Worm (Caenorhabditis elegans) whole organism, late embryonic: Measurements from ENCODE around the gene ZC302.3.

Source experiments
- C08G9.2 ChIP-seq: sonication (generic microtip); optimal IDR thresholded peaks from 2 replicates; lab custom pipeline; 2016; ENCODE audit warnings: mild to moderate bottlenecking, missing genetic modification characterization, moderate library complexity, missing compliant biosample characterization
- C38D4.7 ChIP-seq: fragments of 200-800 bp; sonication (Bioruptor generic); optimal IDR thresholded peaks from 2 replicates; lab custom pipeline; 2018; ENCODE audit warnings: mild to moderate bottlenecking, missing genetic modification characterization, moderate library complexity, missing compliant biosample characterization
- T23F11.4 ChIP-seq: fragments of 200-800 bp; sonication (Bioruptor generic); optimal IDR thresholded peaks from 2 replicates; lab custom pipeline; 2018; ENCODE audit warnings: mild to moderate bottlenecking, missing genetic modification characterization, missing compliant biosample characterization
- ahr-1 ChIP-seq: sonication (generic microtip); optimal IDR thresholded peaks from 2 replicates; lab custom pipeline; 2016; ENCODE audit warnings: missing genetic modification characterization, missing compliant biosample characterization
- ama-1 ChIP-seq: fragments of 150-350 bp; optimal IDR thresholded peaks from 2 replicates; lab custom pipeline; 2014
- ceh-19 ChIP-seq: fragments of 200-800 bp; sonication (Bioruptor generic); optimal IDR thresholded peaks from 2 replicates; lab custom pipeline; 2018; ENCODE audit warnings: mild to moderate bottlenecking, missing genetic modification characterization, missing compliant biosample characterization
- ceh-2 ChIP-seq: sonication (generic microtip); optimal IDR thresholded peaks from 2 replicates; lab custom pipeline; 2016; ENCODE audit warnings: missing genotype, missing genetic modification characterization, missing compliant biosample characterization
- ceh-22 ChIP-seq: sonication (generic microtip); optimal IDR thresholded peaks from 2 replicates; lab custom pipeline; 2017; ENCODE audit warnings: missing biosample characterization, missing genetic modification characterization
- ceh-24 ChIP-seq: sonication (generic microtip); optimal IDR thresholded peaks from 2 replicates; lab custom pipeline; 2016; ENCODE audit warnings: mild to moderate bottlenecking, missing genetic modification characterization, missing compliant biosample characterization
- ceh-30 ChIP-seq: fragments of 150-350 bp; optimal IDR thresholded peaks from 2 replicates; lab custom pipeline; 2014; ENCODE audit warnings: missing biosample characterization, missing genetic modification characterization
- ceh-34 ChIP-seq: sonication (generic microtip); optimal IDR thresholded peaks from 2 replicates; lab custom pipeline; 2016; ENCODE audit warnings: mild to moderate bottlenecking, missing genetic modification characterization, missing compliant biosample characterization
- ceh-48 ChIP-seq: sonication (generic microtip); optimal IDR thresholded peaks from 2 replicates; lab custom pipeline; 2016; ENCODE audit warnings: missing genetic modification characterization, inconsistent platforms, missing compliant biosample characterization
- ceh-9 ChIP-seq: sonication (generic microtip); optimal IDR thresholded peaks from 2 replicates; lab custom pipeline; 2016; ENCODE audit warnings: mild to moderate bottlenecking, missing genetic modification characterization, inconsistent platforms, missing compliant biosample characterization
- dmd-4 ChIP-seq: sonication (generic microtip); optimal IDR thresholded peaks from 2 replicates; lab custom pipeline; 2016; ENCODE audit warnings: borderline replicate concordance, missing genetic modification characterization, missing compliant biosample characterization
- dve-1 ChIP-seq: sonication (generic microtip); optimal IDR thresholded peaks from 2 replicates; lab custom pipeline; 2017; ENCODE audit warnings: antibody characterized with exemption, mild to moderate bottlenecking, missing genetic modification characterization, missing compliant biosample characterization
- elt-2 ChIP-seq: sonication (generic microtip); optimal IDR thresholded peaks from 2 replicates; lab custom pipeline; 2016; ENCODE audit warnings: missing genetic modification reagents, missing genetic modification characterization, missing compliant biosample characterization
- elt-4 ChIP-seq: sonication (generic microtip); optimal IDR thresholded peaks from 2 replicates; lab custom pipeline; 2016; ENCODE audit warnings: missing genetic modification characterization, missing compliant biosample characterization
- eyg-1 ChIP-seq: sonication (generic microtip); optimal IDR thresholded peaks from 2 replicates; lab custom pipeline; 2016; ENCODE audit warnings: missing genotype, missing genetic modification characterization, missing compliant biosample characterization
- fkh-10 ChIP-seq: fragments of 150-350 bp; optimal IDR thresholded peaks from 2 replicates; lab custom pipeline; 2014; ENCODE audit warnings: missing biosample characterization, missing genetic modification reagents, missing genetic modification characterization
- gmeb-2 ChIP-seq: sonication (generic microtip); optimal IDR thresholded peaks from 2 replicates; lab custom pipeline; 2016; ENCODE audit warnings: missing genetic modification characterization, inconsistent platforms, missing compliant biosample characterization
- hlh-15 ChIP-seq: sonication (generic microtip); optimal IDR thresholded peaks from 2 replicates; lab custom pipeline; 2016; ENCODE audit warnings: missing genetic modification characterization, missing compliant biosample characterization
- hlh-30 ChIP-seq: sonication (generic microtip); optimal IDR thresholded peaks from 2 replicates; lab custom pipeline; 2017; ENCODE audit warnings: antibody characterized with exemption, missing genetic modification characterization, missing compliant biosample characterization; ENCODE audit not compliant: insufficient read depth
- hlh-6 ChIP-seq: sonication (generic microtip); optimal IDR thresholded peaks from 2 replicates; lab custom pipeline; 2016; ENCODE audit warnings: missing genotype, missing genetic modification characterization, missing compliant biosample characterization
- lim-6 ChIP-seq: sonication (generic microtip); optimal IDR thresholded peaks from 2 replicates; lab custom pipeline; 2016; ENCODE audit warnings: missing genetic modification characterization, missing compliant biosample characterization
- lin-11 ChIP-seq: fragments of 200-800 bp; sonication (Bioruptor generic); optimal IDR thresholded peaks from 2 replicates; lab custom pipeline; 2018; ENCODE audit warnings: mild to moderate bottlenecking, missing genetic modification characterization, missing compliant biosample characterization
- nfya-1 ChIP-seq: sonication (generic microtip); optimal IDR thresholded peaks from 2 replicates; lab custom pipeline; 2017; ENCODE audit warnings: missing genetic modification characterization, mild to moderate bottlenecking, missing compliant biosample characterization, antibody characterized with exemption, moderate library complexity
- nhr-11 ChIP-seq: fragments of 150-350 bp; optimal IDR thresholded peaks from 2 replicates; lab custom pipeline; 2014; ENCODE audit warnings: missing biosample characterization, missing genetic modification characterization
- nhr-232 ChIP-seq: sonication (generic microtip); optimal IDR thresholded peaks from 2 replicates; lab custom pipeline; 2016; ENCODE audit warnings: missing genetic modification characterization, missing compliant biosample characterization
- npax-4 ChIP-seq: sonication (generic microtip); optimal IDR thresholded peaks from 2 replicates; lab custom pipeline; 2016; ENCODE audit warnings: missing genetic modification characterization, missing compliant biosample characterization
- odd-2 ChIP-seq: sonication (generic microtip); optimal IDR thresholded peaks from 2 replicates; lab custom pipeline; 2017; ENCODE audit warnings: antibody characterized with exemption, mild to moderate bottlenecking, missing genetic modification characterization, missing compliant biosample characterization
- pag-3 ChIP-seq: sonication (generic microtip); optimal IDR thresholded peaks from 2 replicates; lab custom pipeline; 2016; ENCODE audit warnings: missing compliant biosample characterization, missing genetic modification characterization, borderline replicate concordance
- pha-2 ChIP-seq: sonication (generic microtip); optimal IDR thresholded peaks from 2 replicates; lab custom pipeline; 2017; ENCODE audit warnings: mild to moderate bottlenecking, missing genetic modification characterization, missing compliant biosample characterization
- pqm-1 ChIP-seq: sonication (generic microtip); optimal IDR thresholded peaks from 2 replicates; lab custom pipeline; 2016; ENCODE audit warnings: missing genetic modification characterization, missing compliant biosample characterization
- pros-1 ChIP-seq: fragments of 150-350 bp; optimal IDR thresholded peaks from 2 replicates; lab custom pipeline; 2014; ENCODE audit warnings: missing biosample characterization, missing genetic modification reagents, missing genetic modification characterization
- ref-2 ChIP-seq: sonication (generic microtip); optimal IDR thresholded peaks from 2 replicates; lab custom pipeline; 2016; ENCODE audit warnings: missing genetic modification characterization, missing compliant biosample characterization
- rnt-1 ChIP-seq: sonication (generic microtip); optimal IDR thresholded peaks from 2 replicates; lab custom pipeline; 2016; ENCODE audit warnings: missing genetic modification characterization, missing compliant biosample characterization
- sdc-2 ChIP-seq: sonication (generic microtip); optimal IDR thresholded peaks from 2 replicates; lab custom pipeline; 2016; ENCODE audit warnings: missing genotype, missing genetic modification characterization, missing compliant biosample characterization
- sox-2 ChIP-seq: fragments of 200-800 bp; sonication (Bioruptor generic); IDR thresholded peaks from 2 replicates; pipeline ENCODE4 v1.3.6; 2022; ENCODE audit warnings: missing genetic modification reagents, missing genetic modification characterization, missing compliant biosample characterization
- ttx-3 ChIP-seq: sonication (generic microtip); optimal IDR thresholded peaks from 2 replicates; lab custom pipeline; 2016; ENCODE audit warnings: missing genetic modification reagents, missing genetic modification characterization, missing compliant biosample characterization
- unc-42 ChIP-seq: sonication (generic microtip); optimal IDR thresholded peaks from 2 replicates; lab custom pipeline; 2016; ENCODE audit warnings: missing genotype, missing genetic modification characterization, missing compliant biosample characterization
- unc-55 ChIP-seq: sonication (generic microtip); optimal IDR thresholded peaks from 2 replicates; lab custom pipeline; 2017; ENCODE audit warnings: missing biosample characterization, missing genetic modification reagents, missing genetic modification characterization
- unc-86 ChIP-seq: sonication (generic microtip); optimal IDR thresholded peaks from 2 replicates; lab custom pipeline; 2016; ENCODE audit warnings: missing genetic modification characterization, missing compliant biosample characterization
- zip-5 ChIP-seq: sonication (generic microtip); optimal IDR thresholded peaks from 2 replicates; lab custom pipeline; 2016; ENCODE audit warnings: missing genetic modification characterization, missing compliant biosample characterization
- ztf-16 ChIP-seq: sonication (generic microtip); optimal IDR thresholded peaks from 2 replicates; lab custom pipeline; 2017; ENCODE audit warnings: missing genetic modification characterization, missing compliant biosample characterization

The ZC302.3 gene

DNA sequence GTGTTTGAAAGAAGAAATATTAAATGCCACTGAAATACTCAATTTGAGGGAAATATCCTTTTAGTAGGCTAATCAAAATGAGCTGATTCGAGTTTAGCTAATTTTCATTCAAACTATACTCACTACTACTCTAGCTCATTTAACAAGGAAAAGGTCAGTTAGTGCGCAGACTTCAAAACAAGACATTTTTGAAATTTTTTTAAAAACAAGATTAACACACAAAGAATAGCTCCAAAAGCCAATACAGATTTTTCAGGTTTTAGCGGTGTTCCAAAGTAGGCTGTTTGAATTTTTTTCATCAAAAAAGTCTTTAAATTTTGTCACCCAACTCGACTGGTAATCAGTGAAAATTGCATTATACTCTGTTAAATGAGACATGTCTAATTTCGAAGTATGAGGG, 19.6 kb upstream of the ZC302.3 start:
- no peak for TF ChIP-seq pros-1
- TF ChIP-seq C38D4.7, result no peak
- no peak for TF ChIP-seq hlh-15 (tag; lab: Kevin White, UChicago)
- no peak for TF ChIP-seq sdc-2 (tag; lab: Kevin White, UChicago)
- no peak for TF ChIP-seq ama-1 (lab: Kevin White, UChicago)
- no peak for TF ChIP-seq ceh-19 (GFP tag; lab: Kevin White, UChicago)
- no peak for TF ChIP-seq rnt-1 (tag; lab: Kevin White, UChicago)
- no peak for TF ChIP-seq ceh-2
- TF ChIP-seq unc-86, result no peak
- no peak for TF ChIP-seq eyg-1 (tag; lab: Kevin White, UChicago)
- no peak for TF ChIP-seq sox-2
- TF ChIP-seq gmeb-2 (tag; lab: Kevin White, UChicago), result no peak
- no peak for TF ChIP-seq hlh-6 (tag; lab: Kevin White, UChicago)
- TF ChIP-seq ttx-3 (tag; lab: Kevin White, UChicago), result no peak
- no peak for TF ChIP-seq zip-5 (tag; lab: Kevin White, UChicago)
- TF ChIP-seq dmd-4 (tag; lab: Kevin White, UChicago), result no peak
- TF ChIP-seq nhr-11, result no peak
- TF ChIP-seq dve-1 (tag; lab: Kevin White, UChicago), result no peak
- no peak for TF ChIP-seq npax-4 (tag; lab: Kevin White, UChicago)

DNA sequence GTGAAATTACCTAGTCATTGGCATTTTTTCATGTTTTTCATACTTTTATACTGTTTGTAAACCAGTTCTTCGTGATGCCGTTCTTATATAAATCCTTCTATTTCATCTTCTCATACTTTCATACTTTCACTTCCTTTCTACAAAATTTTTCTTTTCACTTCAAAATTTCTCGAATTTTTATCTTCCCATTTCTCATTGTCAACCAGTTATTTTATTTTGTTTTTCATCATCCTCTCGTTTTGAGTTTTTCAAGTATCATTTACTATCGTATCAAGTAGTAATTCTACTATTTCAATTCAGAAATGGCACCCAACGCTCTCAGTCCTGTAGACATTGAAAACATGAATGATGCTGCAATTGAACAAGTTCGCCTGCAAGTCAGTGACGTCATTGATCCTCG, 17.4 kb upstream of the ZC302.3 start, which contains the start of gene F28H7.8:
F28H7.8 (plus strand) TSS at position 301 of the 400 bp plus-strand sequence.
- no peak for TF ChIP-seq C38D4.7
- TF ChIP-seq unc-42, result no peak

DNA sequence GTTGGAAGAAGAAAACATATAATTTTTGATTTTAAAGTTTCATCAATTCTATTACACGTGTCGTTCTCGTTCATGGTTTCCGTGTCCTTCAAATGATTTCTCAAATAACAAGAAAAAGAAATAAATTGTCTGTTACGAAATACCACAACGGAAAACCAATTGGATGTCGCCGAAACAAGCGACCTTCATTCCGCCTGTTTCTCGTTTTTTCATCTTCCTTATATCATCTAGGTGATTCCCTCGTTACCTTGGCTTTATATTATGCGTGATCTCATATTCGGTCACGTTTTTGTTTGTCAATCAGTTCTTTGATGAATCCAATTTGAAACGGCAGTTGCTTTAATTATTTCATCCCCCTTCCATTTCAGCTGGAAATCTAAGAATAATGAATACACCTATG, 15.9 kb upstream of the ZC302.3 start:
- TF ChIP-seq nhr-11 (no peak), ceh-9 (no peak), ama-1 (lab: Kevin White, UChicago) (no peak), nfya-1 (no peak), nhr-232 (tag; lab: Kevin White, UChicago) (no peak), ceh-48 (tag; lab: Kevin White, UChicago) (no peak), ref-2 (tag; lab: Kevin White, UChicago) (no peak), dmd-4 (tag; lab: Kevin White, UChicago) (no peak), sox-2 (no peak), lim-6 (no peak), lin-11 (no peak), ttx-3 (tag; lab: Kevin White, UChicago) (no peak)

DNA sequence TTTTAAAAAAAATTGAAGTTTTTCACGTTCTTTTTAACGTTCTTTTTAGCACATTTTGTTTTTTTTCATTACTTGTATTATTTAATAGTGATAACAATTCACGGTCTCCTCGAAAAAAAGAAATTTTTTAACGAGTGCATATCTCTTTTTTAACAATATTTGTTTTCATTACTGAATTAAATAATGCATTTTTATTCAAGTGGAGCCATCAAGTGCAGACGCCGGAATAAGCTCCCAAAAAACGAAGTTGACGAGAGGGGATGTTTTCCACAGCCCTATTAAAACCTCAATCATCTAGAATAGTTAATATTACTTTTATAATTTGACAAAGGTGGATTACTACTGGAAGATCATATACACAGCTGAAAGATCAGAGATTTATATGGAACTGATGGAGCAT, 15.4 kb upstream of the ZC302.3 start, which contains the start of gene irld-6:
irld-6 (minus strand) TSS at position 101 of the 400 bp plus-strand sequence.
- TF ChIP-seq sdc-2 (tag; lab: Kevin White, UChicago) (no peak), lim-6 (no peak), ceh-22 (tag; lab: Kevin White, UChicago) (no peak), ceh-24 (tag; lab: Kevin White, UChicago) (no peak), unc-86 (no peak), elt-2 (tag; lab: Kevin White, UChicago) (no peak), lin-11 (no peak), ztf-16 (tag; lab: Kevin White, UChicago) (no peak), nhr-232 (tag; lab: Kevin White, UChicago) (no peak), nfya-1 (no peak), elt-4 (tag; lab: Kevin White, UChicago) (no peak), odd-2 (no peak), T23F11.4 (no peak), ceh-30 (tag; lab: Kevin White, UChicago) (no peak)

DNA sequence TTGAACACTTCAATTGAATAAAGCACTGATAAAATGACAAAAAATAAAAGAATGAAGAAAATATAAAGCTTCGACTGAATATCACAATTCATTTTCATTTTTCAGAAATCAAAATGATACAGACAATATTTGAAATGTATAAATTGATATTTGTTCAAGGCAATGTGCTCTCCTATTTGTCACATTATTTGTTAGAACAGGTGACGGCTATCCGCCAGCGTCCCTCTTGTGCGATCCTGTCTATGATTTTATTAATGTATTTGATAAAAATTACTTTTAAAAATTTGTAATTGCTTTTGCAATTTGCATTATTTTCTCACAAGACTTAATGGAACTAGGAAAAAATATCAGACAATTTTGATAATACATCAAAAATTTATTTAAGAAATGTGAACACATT, 12.8 kb upstream of the ZC302.3 start, which contains the start of gene F28H7.7:
F28H7.7 (minus strand) TSS at position 101 of the 400 bp plus-strand sequence.
- TF ChIP-seq unc-55 (no peak), C08G9.2 (tag; lab: Kevin White, UChicago) (no peak), pha-2 (tag; lab: Kevin White, UChicago) (no peak), pag-3 (tag; lab: Kevin White, UChicago) (no peak), nfya-1 (no peak), ceh-34 (tag; lab: Kevin White, UChicago) (no peak), pqm-1 (tag; lab: Kevin White, UChicago) (no peak), ceh-2 (no peak), ama-1 (lab: Kevin White, UChicago) (no peak), elt-4 (tag; lab: Kevin White, UChicago) (no peak), odd-2 (no peak), ahr-1 (tag; lab: Kevin White, UChicago) (no peak), unc-86 (no peak), fkh-10 (GFP tag; lab: Kevin White, UChicago) (no peak), hlh-30 (tag; lab: Kevin White, UChicago) (no peak), nhr-232 (tag; lab: Kevin White, UChicago) (no peak), ceh-22 (tag; lab: Kevin White, UChicago) (no peak), pros-1 (no peak)
- TF ChIP-seq, all 69 proteins: peak for 0
